Worm (Caenorhabditis elegans) whole organism, midembryonic: ENCODE measurements around the gene Y24D9A.6.

Source experiments
- T22C8.4 ChIP-seq: fragments of 200-800 bp; sonication (Bioruptor generic); IDR thresholded peaks from 2 replicates; pipeline ENCODE4 v1.3.6; 2022; ENCODE audit warnings: missing genetic modification characterization, missing compliant biosample characterization
- cog-1 ChIP-seq: sonication (generic microtip); optimal IDR thresholded peaks from 2 replicates; lab custom pipeline; 2016; ENCODE audit warnings: missing genetic modification characterization, missing compliant biosample characterization
- flt-1 ChIP-seq: fragments of 200-800 bp; sonication (Bioruptor generic); IDR thresholded peaks from 2 replicates; pipeline ENCODE4 v1.3.6; 2022; ENCODE audit warnings: missing genetic modification characterization, missing compliant biosample characterization
- klf-2 ChIP-seq: fragments of 200-800 bp; sonication (Bioruptor generic); conservative IDR thresholded peaks from 2 replicates; pipeline ENCODE4 v1.3.6; 2022; ENCODE audit warnings: missing genetic modification reagents, missing genetic modification characterization, missing compliant biosample characterization
- med-1 ChIP-seq: sonication (generic microtip); optimal IDR thresholded peaks from 2 replicates; lab custom pipeline; 2017; ENCODE audit warnings: missing genetic modification characterization, mild to moderate bottlenecking, missing compliant biosample characterization, antibody characterized with exemption, missing genetic modification reagents; ENCODE audit not compliant: insufficient read depth
- ref-1 ChIP-seq: fragments of 200-800 bp; sonication (Bioruptor generic); conservative IDR thresholded peaks from 2 replicates; pipeline ENCODE4 v1.3.6; 2022; ENCODE audit warnings: missing genetic modification reagents, missing genetic modification characterization, missing compliant biosample characterization
- tab-1 ChIP-seq: fragments of 200-800 bp; sonication (Bioruptor generic); IDR thresholded peaks from 2 replicates; pipeline ENCODE4 v1.3.6; 2022; ENCODE audit warnings: missing genetic modification characterization, missing compliant biosample characterization
- ztf-23 ChIP-seq: fragments of 200-800 bp; sonication (Bioruptor generic); IDR thresholded peaks from 2 replicates; pipeline ENCODE4 v1.3.6; 2022; ENCODE audit warnings: missing genetic modification reagents, missing genetic modification characterization, missing compliant biosample characterization
- ztf-29 ChIP-seq: fragments of 200-800 bp; sonication (Bioruptor generic); IDR thresholded peaks from 2 replicates; pipeline ENCODE4 v1.3.6; 2022; ENCODE audit warnings: missing genetic modification reagents, missing genetic modification characterization, missing compliant biosample characterization

The Y24D9A.6 gene

DNA sequence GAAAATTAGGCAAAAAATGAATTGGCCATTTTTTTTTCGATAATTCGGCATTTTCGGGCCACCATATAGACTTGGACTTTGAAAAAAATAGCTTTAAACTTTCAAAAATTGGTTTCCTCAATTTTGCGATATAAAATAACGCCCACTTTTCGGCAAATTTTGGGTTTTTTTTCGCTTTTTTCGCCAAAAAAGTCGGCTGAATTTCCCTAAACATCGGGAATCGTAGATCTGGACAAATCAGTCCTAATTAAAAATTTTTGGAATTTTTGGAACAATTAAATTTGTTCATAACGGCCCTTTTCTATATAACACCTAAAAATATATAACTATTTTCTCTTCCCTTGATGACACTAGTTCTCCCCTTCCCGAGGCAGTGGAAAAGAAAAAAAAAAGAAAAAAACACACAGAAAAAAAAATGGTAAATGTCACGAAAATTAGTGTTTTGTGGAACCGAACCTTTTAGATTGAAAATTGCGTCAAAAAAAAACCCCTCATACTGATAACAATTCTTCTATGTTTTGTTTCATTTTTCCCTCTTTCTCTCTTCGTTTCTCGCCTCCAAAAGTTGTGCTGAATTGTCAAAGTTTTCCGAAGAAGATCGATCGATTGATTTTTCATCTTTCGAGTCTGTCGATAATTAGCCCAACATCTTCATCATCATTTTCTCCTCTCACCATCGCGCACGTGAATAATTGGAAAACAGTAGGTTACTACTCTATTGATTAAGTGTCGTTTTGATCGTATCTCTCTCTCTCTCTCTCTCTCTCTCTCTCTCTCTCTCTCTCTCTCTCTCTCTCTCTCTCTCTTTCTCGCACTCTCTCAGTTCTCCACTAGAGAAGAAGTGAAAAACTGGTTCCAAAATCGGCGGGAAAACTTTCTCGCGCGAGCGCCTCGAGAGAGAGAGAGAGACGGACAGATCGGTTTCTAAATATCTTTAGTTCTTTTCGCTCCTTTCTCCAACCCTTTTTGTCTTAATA is at the start of gene Y24D9A.6:
Gene Y24D9A.6 (minus strand): TSS at position 51 of the 977 bp plus-strand sequence.
- no peak for TF ChIP-seq ref-1
- peak; percentile 51; the same call in 1 of the 2 replicates for TF ChIP-seq T22C8.4 (GFP tag; lab: Robert Waterston, UW)
- TF ChIP-seq flt-1 (GFP tag; lab: Robert Waterston, UW) = no peak
- TF ChIP-seq cog-1 (tag; lab: Kevin White, UChicago) = no peak
- TF ChIP-seq klf-2 = no peak
- TF ChIP-seq ztf-23 (GFP tag; lab: Robert Waterston, UW) = no peak
- no peak for TF ChIP-seq tab-1 (GFP tag; lab: Robert Waterston, UW)

DNA sequence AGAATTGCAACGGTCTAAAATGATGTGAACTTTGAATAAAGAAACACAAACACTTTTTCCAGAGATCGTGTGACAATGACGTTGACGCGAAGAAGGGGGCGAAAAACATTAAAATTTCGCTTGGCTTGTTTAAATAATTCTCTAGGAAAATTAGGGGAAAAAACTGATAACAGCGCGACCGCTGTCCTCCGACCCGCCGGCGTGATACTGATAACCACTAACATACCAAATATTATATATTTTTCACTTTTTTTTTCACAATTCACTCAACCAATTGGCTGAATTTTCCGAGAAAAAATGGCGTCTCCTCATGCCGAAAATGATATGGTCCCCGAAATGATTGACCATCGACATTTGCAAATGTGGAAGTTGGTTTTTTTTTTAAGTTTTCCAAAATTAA is 49.6 kb upstream of the Y24D9A.6 start:
- TF ChIP-seq T22C8.4 (GFP tag; lab: Robert Waterston, UW) = no peak
- no peak for TF ChIP-seq ref-1
- TF ChIP-seq tab-1 (GFP tag; lab: Robert Waterston, UW) = no peak
- no peak for TF ChIP-seq ztf-23 (GFP tag; lab: Robert Waterston, UW)
- TF ChIP-seq klf-2 = no peak
- TF ChIP-seq flt-1 (GFP tag; lab: Robert Waterston, UW) = no peak
- TF ChIP-seq cog-1 (tag; lab: Kevin White, UChicago) = no peak
- TF ChIP-seq med-1 (GFP tag; lab: Kevin White, UChicago) = no peak
- TF ChIP-seq ztf-29 (GFP tag; lab: Robert Waterston, UW) = no peak

DNA sequence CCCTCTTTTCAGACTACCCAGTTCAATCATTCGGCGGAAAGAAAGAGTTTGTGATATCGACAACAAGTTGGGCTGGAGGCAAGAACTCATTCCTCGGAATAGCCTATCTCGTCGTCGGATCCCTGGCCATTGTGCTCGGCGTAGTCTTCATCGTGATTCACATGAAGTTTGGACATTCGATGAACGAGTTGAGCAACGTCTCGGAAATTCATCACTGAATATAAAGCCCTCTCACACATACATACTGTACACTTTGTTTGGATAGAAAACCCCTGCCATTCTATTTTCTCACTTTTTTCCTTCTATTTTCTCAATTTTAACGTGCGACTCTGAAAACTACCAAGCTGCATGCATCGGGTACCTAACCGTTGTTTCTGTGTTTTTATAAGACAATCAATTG is 49.2 kb upstream of the Y24D9A.6 start, which contains the start of gene R08C7.12:
Gene R08C7.12 (plus strand): TSS at position 301 of the 400 bp plus-strand sequence.
- TF ChIP-seq klf-2 = no peak
- no peak for TF ChIP-seq ztf-29 (GFP tag; lab: Robert Waterston, UW)
- TF ChIP-seq tab-1 (GFP tag; lab: Robert Waterston, UW) = no peak
- TF ChIP-seq flt-1 (GFP tag; lab: Robert Waterston, UW) = no peak
- TF ChIP-seq ref-1 = no peak
- TF ChIP-seq med-1 (GFP tag; lab: Kevin White, UChicago) = no peak
- TF ChIP-seq ztf-23 (GFP tag; lab: Robert Waterston, UW) = no peak
- no peak for TF ChIP-seq cog-1 (tag; lab: Kevin White, UChicago)
- no peak for TF ChIP-seq T22C8.4 (GFP tag; lab: Robert Waterston, UW)

DNA sequence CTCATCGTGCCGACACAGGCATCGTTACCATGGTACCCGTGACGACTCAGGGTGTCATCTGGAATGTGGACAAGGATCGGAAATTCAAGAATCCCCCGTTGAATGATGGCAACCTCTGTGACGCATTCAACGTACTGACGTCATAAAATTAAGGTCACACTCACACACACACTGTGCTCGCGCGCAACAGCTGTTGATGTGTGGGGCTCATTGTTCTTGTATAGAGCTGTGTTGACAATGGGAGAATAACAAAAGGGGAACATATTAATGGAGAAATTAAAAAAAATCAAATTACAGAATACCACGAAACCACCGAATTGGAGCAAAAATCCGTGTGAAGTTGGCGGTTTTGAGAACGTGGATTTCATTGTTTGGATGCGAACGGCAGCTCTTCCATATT is 48.1 kb upstream of the Y24D9A.6 start:
- no peak for TF ChIP-seq ref-1
- TF ChIP-seq ztf-29 (GFP tag; lab: Robert Waterston, UW) = no peak
- no peak for TF ChIP-seq cog-1 (tag; lab: Kevin White, UChicago)
- no peak for TF ChIP-seq ztf-23 (GFP tag; lab: Robert Waterston, UW)
- no peak for TF ChIP-seq med-1 (GFP tag; lab: Kevin White, UChicago)
- no peak for TF ChIP-seq klf-2
- no peak for TF ChIP-seq flt-1 (GFP tag; lab: Robert Waterston, UW)
- TF ChIP-seq tab-1 (GFP tag; lab: Robert Waterston, UW) = no peak
- TF ChIP-seq T22C8.4 (GFP tag; lab: Robert Waterston, UW) = no peak

DNA sequence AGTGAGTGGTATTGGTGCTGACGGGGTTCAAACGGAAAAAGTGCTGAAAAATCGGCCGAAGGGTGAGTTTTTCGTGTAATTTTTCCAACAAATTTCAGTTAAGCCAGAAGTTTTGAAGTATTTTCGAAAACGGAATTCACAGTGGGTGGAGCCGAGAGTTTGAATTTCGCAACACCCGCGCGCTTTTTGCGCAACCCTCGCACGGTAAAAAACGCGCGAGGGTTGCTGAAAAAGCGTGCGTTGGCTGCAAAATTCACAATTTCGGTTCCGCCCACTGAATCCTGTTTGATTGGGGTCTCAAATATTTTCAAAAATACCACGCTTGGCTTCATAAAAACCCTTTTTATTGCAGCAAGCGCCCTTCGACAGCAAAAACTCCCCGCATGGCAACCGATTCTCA is 47.2 kb upstream of the Y24D9A.6 start:
- TF ChIP-seq ref-1 = no peak
- no peak for TF ChIP-seq flt-1 (GFP tag; lab: Robert Waterston, UW)
- TF ChIP-seq cog-1 (tag; lab: Kevin White, UChicago) = no peak
- TF ChIP-seq klf-2 = no peak
- TF ChIP-seq ztf-23 (GFP tag; lab: Robert Waterston, UW) = no peak
- TF ChIP-seq tab-1 (GFP tag; lab: Robert Waterston, UW) = no peak
- no peak for TF ChIP-seq T22C8.4 (GFP tag; lab: Robert Waterston, UW)
- TF ChIP-seq med-1 (GFP tag; lab: Kevin White, UChicago) = no peak
- TF ChIP-seq ztf-29 (GFP tag; lab: Robert Waterston, UW) = no peak

DNA sequence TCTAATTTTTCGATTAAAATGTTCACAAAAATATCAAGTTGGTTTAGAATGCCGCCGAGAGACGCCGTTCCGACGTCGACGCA is 46.9 kb upstream of the Y24D9A.6 start, which contains the start of gene chat-1:
Gene chat-1 (plus strand): TSS at position 48 of the 83 bp plus-strand sequence.
- TF ChIP-seq med-1 (GFP tag; lab: Kevin White, UChicago) = no peak
- TF ChIP-seq T22C8.4 (GFP tag; lab: Robert Waterston, UW) = 0 out of 2 replicates have a peak, but pooled peaks have one; percentile 1

DNA sequence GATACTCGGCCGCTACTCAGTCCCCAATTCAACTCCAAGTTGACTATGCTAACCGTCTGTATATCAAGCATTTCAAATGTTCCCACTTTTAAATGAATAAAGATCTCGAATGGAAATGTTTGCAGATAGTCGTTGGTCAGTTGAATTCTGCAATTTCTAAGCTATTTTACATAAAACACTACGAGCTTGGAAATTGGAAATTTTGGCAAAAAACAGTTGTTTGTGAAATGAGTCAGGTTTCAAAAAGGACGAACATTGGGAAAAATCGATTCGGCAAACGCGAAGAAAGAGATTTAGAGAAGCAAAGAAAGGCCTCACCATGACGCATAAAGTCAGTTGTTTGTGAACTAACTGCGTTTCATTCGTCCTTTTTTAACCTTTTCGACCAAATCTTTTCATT is 46.7 kb upstream of the Y24D9A.6 start:
- TF ChIP-seq klf-2 (no peak), ztf-29 (GFP tag; lab: Robert Waterston, UW) (no peak), T22C8.4 (GFP tag; lab: Robert Waterston, UW) (peak; percentile 82), cog-1 (tag; lab: Kevin White, UChicago) (no peak), ztf-23 (GFP tag; lab: Robert Waterston, UW) (no peak)

DNA sequence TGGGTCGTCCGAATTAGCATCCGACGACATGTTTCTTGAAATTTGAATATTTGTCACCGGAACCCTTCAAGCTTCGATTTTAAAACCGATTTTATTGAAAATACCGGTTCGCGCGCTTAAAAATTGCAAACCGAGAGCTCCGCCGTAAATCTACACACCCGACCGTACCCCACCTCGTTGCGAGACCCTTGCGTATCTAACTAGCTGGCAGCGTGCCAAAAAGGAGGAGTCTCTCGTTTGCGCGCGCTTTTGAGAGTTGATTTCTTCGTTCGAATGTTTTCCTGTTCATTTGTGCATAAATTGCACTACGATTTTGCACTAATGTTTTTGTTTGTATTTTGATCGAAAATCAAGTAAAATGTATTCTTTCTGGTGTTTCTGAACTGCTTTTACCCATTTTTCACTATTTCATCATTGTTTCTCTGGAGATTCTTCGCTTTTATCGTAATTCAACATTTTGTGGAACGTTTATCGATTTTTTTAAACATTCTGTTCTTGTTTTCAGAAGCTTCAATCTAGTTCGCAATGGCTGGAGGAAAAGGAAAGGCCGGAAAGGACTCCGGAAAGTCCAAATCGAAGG is 45.6 kb upstream of the Y24D9A.6 start, which contains the start of the genes wapl-1 and htz-1:
Gene wapl-1 (minus strand): TSS at position 30 of the 580 bp plus-strand sequence.
Gene htz-1 (plus strand): TSS at position 506 of the 580 bp plus-strand sequence.
- TF ChIP-seq flt-1 (GFP tag; lab: Robert Waterston, UW) (peak; percentile 80), ztf-29 (GFP tag; lab: Robert Waterston, UW) (no peak), cog-1 (tag; lab: Kevin White, UChicago) (peak; percentile 32), ztf-23 (GFP tag; lab: Robert Waterston, UW) (0 out of 2 replicates have a peak, but pooled peaks have one; percentile 54)

DNA sequence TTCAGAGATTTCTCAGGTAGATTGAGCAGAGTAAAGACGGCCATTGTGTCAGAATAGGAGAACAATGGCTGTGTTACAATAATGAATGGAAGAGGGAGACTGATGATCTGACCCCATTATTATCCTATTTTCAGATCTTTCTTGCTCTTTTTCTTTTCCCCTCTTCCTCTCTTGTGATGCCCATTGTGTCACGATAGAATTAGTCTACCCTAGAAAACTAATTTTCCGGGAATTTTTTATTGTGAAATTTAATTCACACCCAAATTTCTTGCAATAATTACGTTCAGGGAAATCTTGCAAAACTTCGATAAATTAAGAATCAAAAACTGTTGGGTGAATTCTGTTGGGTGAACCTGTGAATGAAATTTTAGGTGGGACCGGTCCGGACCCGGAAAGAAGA is 40.9 kb upstream of the Y24D9A.6 start, which contains the start of gene fbxb-75:
Gene fbxb-75 (minus strand): TSS at position 101 of the 400 bp plus-strand sequence.
- TF ChIP-seq ztf-23 (GFP tag; lab: Robert Waterston, UW) = no peak
- no peak for TF ChIP-seq med-1 (GFP tag; lab: Kevin White, UChicago)
- TF ChIP-seq tab-1 (GFP tag; lab: Robert Waterston, UW) = no peak
- TF ChIP-seq T22C8.4 (GFP tag; lab: Robert Waterston, UW) = no peak
